Fruit fly (Drosophila melanogaster): ENCODE measurements around the gene CG8329.

- no peak for TF ChIP-seq insv (optimal IDR thresholded peaks at IDR 0.05)
- TF ChIP-seq ttk (optimal IDR thresholded peaks at IDR 0.05), result no peak
- TF ChIP-seq psq (optimal IDR thresholded peaks at IDR 0.05), result no peak
- no peak for TF ChIP-seq h (optimal IDR thresholded peaks at IDR 0.05)
- TF ChIP-seq Myc (optimal IDR thresholded peaks at IDR 0.05), result no peak
- no peak for TF ChIP-seq Sin3A (optimal IDR thresholded peaks at IDR 0.05)
These were observed 37.6 kb downstream of the CG8329 start for dm6 chr3L:9675528-9675963.

Measured in Kc167 (cell line).